Worm (Caenorhabditis elegans): ENCODE results near the gene sel-2.

The sel-2 gene

DNA sequence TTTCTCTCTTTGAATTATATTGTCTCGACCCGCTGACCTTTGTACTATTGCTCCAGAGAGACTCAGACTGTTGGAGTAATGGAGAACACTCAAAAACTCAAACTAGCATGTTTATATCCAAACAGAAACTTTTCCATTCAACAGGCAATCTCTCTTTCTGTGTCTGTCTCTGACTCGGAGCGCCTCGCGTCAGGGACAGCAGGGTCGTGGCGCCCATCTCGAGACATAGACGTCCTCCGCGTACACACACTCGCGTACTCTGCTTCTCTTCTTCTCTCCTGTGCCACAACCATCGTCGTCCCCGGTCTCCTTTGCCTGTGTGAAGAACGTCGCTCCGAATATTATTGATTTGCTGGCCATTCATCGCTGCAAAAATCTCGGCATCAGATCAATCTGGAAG lies 60.2 kb downstream of the sel-2 start (continued):
- TF ChIP-seq egl-18 (GFP tag; IDR thresholded peaks at IDR 0.05) (no peak), die-1 (tag; optimal IDR thresholded peaks at IDR 0.05) (peak; percentile 6), hmg-20 (GFP tag; IDR thresholded peaks at IDR 0.05) (no peak), Y53G8AR.9 (GFP tag; conservative IDR thresholded peaks at IDR 0.05) (no peak), attf-5 (GFP tag; optimal IDR thresholded peaks at IDR 0.05) (peak; percentile 90), F23B12.7 (tag; optimal IDR thresholded peaks at IDR 0.05; ENCODE audit: insufficient read depth) (no peak), cebp-1 (GFP tag; IDR thresholded peaks at IDR 0.05) (peak; percentile 42; the same call in 1 of the 2 replicates), cebp-1 (tag; optimal IDR thresholded peaks at IDR 0.05) (peak; percentile 73), egrh-3 (GFP tag; IDR thresholded peaks at IDR 0.05) (peak; percentile 56), nfyb-1 (GFP tag; IDR thresholded peaks at IDR 0.05) (peak; percentile 72), lin-40 (tag; optimal IDR thresholded peaks at IDR 0.05) (peak; percentile 59), chd-7 (tag; optimal IDR thresholded peaks at IDR 0.05) (peak; percentile 44), B0336.3 (GFP tag; IDR thresholded peaks at IDR 0.05) (peak; percentile 45; the same call in 1 of the 2 replicates), repo-1 (tag; optimal IDR thresholded peaks at IDR 0.05) (no peak), ztf-28 (GFP tag; IDR thresholded peaks at IDR 0.05) (no peak), ekl-4 (GFP tag; IDR thresholded peaks at IDR 0.05) (0 out of 2 replicates have a peak, but pooled peaks have one; percentile 30), zfh-2 (GFP tag; conservative IDR thresholded peaks at IDR 0.05) (peak; percentile 98), madf-10 (tag; optimal IDR thresholded peaks at IDR 0.05) (peak; percentile 43), zim-3 (tag; optimal IDR thresholded peaks at IDR 0.05) (no peak), F49E8.2 (tag; optimal IDR thresholded peaks at IDR 0.05; ENCODE audit: insufficient read depth) (no peak), Y95B8A.8 (GFP tag; IDR thresholded peaks at IDR 0.05) (no peak), T26A5.8 (tag; optimal IDR thresholded peaks at IDR 0.05) (no peak), nhr-80 (tag; optimal IDR thresholded peaks at IDR 0.05) (peak; percentile 98), let-607 (tag; optimal IDR thresholded peaks at IDR 0.05) (peak; percentile 2 to 30), hmg-1.2 (GFP tag; IDR thresholded peaks at IDR 0.05) (peak; percentile 68; the same call in 1 of the 2 replicates), ZK185.1 (tag; optimal IDR thresholded peaks at IDR 0.05; ENCODE audit: poor library complexity, severe bottlenecking) (peak; percentile 40), tbp1 (GFP tag; optimal IDR thresholded peaks at IDR 0.05) (peak; percentile 8), pbrm-1 (GFP tag; IDR thresholded peaks at IDR 0.05) (0 out of 2 replicates have a peak, but pooled peaks have one; percentile 18), snpc-4 (GFP tag; optimal IDR thresholded peaks at IDR 0.05) (no peak), snpc-4 (tag; optimal IDR thresholded peaks at IDR 0.05) (peak in 3 of 4 experiments; percentile 12 to 55 (median 45)), dox-1 (GFP tag; IDR thresholded peaks at IDR 0.05) (peak; percentile 87), lin-26 (GFP tag; IDR thresholded peaks at IDR 0.05) (peak; percentile 47; the same call in 1 of the 2 replicates), ztf-6 (GFP tag; IDR thresholded peaks at IDR 0.05) (no peak), hlh-12 (tag; optimal IDR thresholded peaks at IDR 0.05) (no peak), attf-3 (GFP tag; conservative IDR thresholded peaks at IDR 0.05) (0 out of 2 replicates have a peak, but pooled peaks have one; percentile 9), sptf-2 (GFP tag; optimal IDR thresholded peaks at IDR 0.05) (no peak), ets-4 (GFP tag; optimal IDR thresholded peaks at IDR 0.05) (peak; percentile 43), fkh-3 (tag; optimal IDR thresholded peaks at IDR 0.05) (no peak), B0261.1 (tag; optimal IDR thresholded peaks at IDR 0.05) (no peak), F39B2.1 (GFP tag; IDR thresholded peaks at IDR 0.05) (no peak), hsf-1 (GFP tag; IDR thresholded peaks at IDR 0.05) (no peak), athp-1 (tag; optimal IDR thresholded peaks at IDR 0.05) (no peak)
